Worm (Caenorhabditis elegans) whole organism, dauer: ENCODE data around the gene romo-1.

Experiments used
- unc-62 ChIP-seq: sonication (generic microtip); optimal IDR thresholded peaks from 2 replicates; lab custom pipeline; 2017; ENCODE audit warnings: missing biosample characterization, missing genetic modification reagents, missing genetic modification characterization

romo-1 gene

DNA sequence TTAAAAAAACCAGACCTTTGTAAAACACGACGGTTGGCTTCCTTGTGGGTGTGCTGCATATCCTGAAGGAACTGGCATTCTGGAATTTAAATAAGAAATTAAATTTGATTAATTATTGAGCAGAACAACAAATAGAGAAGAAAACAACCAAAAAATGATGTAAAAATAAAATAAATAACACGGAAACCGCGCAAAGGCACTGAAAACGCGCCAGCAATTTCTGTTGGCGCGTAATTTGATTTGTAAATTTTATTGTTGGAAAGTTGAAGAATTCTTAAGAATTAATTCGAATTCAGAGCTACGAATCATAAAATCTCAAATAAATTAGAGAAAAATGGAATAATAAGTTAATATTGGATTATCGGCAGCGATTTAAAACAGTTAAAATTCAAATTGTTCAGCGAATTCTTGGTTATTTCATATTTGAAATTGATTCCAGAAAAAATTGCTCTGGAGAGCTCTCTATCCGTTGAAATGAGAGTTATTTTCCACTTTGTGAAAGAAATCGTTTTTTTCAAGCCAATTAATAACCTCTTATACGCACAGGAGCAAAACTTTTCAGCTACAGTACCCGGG is at the start of gene romo-1:
TSS of gene romo-1 (minus strand) at position 79 of the 576 bp plus-strand sequence.
- TF ChIP-seq unc-62 (GFP tag; lab: Kevin White, UChicago) = no peak

DNA sequence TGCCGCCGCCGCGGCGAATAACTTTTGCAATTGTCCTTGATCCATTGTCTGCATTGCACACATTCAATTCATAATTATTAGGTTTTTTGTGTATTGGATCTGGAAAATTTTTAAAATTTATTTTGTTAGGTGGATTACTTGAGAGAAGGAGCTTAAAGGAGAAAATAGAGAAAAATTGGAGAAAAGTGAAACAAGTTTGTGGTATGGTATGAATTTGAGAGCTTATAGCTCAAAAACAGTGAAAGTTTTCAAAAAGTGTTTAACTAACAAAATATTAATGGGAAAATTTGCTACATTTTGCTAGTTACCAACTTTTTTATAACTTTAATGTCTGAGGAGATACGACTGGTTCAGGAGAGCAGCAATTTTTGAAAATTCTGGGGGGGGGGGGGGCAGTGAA is 48.0 kb upstream of the romo-1 start, which contains the start of gene ztf-22:
TSS of gene ztf-22 (minus strand) at position 101 of the 400 bp plus-strand sequence.
- no peak for TF ChIP-seq unc-62 (GFP tag; lab: Kevin White, UChicago)

DNA sequence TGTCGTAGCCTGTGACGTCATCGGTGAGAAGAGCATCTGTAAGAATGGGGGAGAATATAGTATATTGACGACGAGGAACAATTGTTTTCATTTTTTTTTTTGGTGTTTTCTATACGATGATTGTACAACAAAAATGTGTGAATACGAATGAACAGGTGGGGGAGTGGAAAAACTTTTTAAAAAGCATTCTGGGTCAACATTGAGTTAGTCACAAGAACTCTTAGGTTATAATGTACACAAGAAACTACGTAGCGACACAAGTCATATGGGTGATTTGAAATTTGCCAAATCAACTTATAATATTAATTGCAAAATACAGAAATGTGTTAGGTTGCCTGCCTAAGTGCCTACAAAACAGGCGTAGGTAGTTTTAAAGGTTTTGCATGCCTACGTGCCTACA is 46.4 kb upstream of the romo-1 start:
- TF ChIP-seq unc-62 (GFP tag; lab: Kevin White, UChicago) = no peak

DNA sequence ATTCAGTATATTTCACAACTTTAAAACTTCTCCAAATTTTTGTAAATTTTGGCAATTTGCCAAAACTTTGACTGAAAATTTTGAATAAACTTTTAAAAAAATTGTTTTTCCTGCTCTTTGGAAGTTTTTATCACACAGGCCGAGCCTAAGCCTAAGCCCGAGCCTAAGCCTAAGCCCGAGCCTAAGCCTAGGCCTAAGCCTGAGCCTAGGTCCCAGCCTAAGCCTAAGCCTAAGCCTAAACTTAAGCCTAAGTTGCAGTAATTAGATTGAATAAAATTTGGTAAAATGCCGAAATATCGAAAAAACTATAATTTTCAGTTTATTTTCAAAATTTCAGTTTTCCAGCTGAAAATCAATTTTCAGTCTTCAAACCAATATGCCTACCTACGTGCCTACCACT is 45.8 kb upstream of the romo-1 start:
- no peak for TF ChIP-seq unc-62 (GFP tag; lab: Kevin White, UChicago)

DNA sequence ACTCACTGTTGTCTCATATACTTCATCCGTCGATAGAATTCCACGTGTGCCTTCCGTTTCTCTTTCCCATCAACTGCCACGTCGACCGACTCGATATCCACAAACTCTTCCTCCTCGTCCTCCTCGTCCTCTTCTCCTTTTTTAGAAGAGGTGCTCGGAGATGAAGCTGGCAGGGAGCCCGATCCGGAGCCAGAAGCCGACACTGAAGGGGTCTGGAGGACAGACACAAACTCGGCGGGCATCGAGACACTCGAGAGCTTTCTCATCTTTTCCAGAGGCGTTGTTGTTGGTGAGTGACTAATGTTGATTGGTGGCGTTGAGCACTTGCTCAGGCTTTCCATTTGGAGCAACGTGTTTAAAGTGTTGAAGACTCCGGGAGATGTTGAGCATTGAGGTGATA is 44.9 kb upstream of the romo-1 start:
- TF ChIP-seq unc-62 (GFP tag; lab: Kevin White, UChicago) = no peak

DNA sequence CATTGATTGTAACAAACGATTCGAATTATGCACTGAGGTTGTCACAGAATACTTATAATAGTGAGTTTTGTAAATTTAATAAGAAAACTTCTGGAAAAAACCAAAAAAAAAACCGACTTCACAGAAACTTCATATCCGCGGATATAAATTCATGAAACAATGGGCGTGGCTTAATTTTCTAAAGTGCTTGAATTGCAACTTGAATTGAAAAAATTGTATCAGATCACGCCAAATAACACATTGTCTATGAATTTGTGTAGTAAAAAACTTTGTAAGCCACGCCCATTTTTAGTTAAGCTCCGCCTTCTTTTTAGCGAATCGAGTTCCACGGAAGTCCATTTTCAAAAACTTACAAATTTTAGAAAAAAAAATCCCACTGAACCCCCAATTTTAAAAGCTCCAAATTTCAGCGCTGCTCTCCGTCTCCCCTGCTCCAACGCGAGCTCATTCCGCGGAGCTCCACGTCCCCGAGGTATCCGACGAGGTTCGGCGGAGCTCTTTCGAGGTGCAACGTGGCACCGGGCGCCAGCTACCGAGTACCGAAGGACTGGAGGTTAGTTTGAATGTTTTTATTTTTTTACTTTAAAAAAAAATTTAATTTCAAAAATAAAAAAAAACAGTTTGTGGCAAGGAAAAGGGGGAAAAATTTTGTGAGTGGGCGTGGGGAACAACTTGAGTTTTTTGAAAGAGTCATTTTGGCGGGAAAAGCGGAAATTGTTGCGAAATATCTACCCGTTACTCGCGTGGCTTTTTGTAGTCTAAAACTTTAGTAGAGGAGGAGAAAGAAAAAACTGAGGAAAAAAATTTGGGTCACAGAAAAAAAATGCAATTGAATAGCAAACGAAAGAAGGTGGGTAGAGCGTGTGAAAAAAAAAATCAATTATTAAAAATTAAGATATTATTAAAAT is 41.8 kb upstream of the romo-1 start:
- no peak for TF ChIP-seq unc-62 (GFP tag; lab: Kevin White, UChicago)

DNA sequence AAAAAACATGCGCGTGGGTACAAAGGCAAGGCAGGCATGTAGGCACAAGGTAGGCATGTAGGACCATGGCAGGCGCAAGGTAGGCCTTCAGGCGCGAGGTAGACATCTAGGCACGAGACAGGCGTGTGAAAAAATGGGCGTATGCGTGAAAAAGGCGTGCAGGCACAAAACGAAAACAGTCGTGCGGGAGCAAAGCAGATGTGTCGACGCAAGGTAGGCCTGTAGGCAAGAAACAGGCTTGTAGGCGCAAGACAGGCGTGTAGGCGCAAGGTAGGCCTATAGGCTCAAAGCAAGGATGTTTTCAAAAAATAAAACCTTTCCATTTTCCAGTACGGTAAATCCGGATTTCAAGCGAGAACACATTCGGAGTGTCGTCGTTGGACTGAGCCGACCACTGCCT is 41.0 kb upstream of the romo-1 start:
- TF ChIP-seq unc-62 (GFP tag; lab: Kevin White, UChicago) = no peak

DNA sequence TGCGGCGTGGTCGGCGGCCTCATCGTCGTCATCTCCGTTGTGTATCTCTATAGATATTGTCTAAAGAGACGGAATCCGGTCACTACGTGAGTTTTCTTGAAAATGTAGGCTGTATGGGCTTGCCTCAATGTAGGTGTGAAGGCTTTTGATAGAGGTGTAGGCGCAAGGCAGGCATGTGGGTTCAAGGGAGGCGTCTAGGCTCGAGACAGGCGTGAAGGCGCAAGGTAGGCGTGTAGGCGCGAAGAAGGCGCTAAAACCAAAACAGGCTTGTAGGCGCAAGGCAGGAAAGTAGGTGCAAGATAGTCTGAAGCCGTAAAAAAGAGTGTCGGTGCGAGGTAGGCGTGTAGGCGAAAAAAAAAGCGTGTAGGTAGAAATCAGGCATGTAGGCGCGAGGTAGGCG is 40.5 kb upstream of the romo-1 start:
- TF ChIP-seq unc-62 (GFP tag; lab: Kevin White, UChicago) = no peak

DNA sequence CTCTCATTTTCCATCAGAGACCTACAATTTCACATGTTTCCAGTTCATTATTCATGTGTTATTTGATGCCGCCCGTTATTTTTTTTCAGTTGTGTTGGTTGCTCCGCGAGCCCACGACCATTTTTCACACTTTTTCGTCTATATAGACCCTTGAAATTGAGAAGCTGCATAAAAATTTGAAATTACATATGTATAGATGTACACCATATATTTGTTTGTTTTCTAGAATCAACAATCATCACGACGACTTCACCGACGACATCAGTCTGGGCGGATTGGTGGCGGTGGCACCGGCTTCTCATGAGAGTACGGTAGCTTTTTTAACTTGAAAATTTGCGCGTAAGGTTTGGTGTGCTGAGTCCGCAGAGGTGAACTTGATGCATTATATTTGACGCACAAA is 33.1 kb upstream of the romo-1 start, which contains the start of gene Y48C3A.5:
TSS of gene Y48C3A.5 (plus strand) at position 301 of the 400 bp plus-strand sequence.
- no peak for TF ChIP-seq unc-62 (GFP tag; lab: Kevin White, UChicago)

DNA sequence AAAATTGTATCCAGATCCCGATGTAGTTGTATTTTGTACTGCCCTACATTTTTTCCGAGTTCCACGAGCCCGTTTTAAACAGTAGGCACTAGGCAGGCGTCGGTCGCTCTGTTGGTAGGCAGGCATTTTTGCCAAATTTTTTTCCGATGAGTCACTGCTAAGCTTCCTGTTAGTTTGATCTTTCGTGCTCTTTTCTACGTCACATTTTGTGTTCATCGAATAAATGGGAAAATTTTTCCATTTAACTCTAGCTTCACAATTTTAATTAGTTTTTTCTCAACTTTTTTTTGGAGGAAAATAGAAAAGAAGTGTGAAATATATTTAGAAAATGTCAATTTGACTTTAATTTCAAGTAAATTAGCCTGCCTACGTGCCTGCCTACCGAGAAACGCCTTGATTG is 29.6 kb upstream of the romo-1 start:
- no peak for TF ChIP-seq unc-62 (GFP tag; lab: Kevin White, UChicago)

DNA sequence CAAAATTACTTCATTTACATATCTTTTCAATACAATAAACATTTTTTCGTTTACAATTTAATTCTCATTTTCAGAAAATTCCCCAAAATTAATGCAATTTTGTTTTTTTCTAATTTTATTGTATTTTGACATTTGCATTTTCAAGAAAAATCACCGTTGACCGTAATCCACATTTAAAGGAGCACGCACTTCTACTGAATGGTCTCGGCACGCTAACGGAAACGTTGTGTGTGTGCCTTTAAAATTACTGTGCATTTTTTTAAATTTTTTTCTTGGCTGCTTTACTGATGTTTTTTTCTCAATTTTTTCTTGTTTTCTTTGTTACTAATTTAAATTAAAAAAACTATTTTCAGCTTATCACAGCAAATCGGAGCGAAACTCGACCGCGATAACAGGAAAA is 22.8 kb upstream of the romo-1 start:
- TF ChIP-seq unc-62 (GFP tag; lab: Kevin White, UChicago) = no peak

DNA sequence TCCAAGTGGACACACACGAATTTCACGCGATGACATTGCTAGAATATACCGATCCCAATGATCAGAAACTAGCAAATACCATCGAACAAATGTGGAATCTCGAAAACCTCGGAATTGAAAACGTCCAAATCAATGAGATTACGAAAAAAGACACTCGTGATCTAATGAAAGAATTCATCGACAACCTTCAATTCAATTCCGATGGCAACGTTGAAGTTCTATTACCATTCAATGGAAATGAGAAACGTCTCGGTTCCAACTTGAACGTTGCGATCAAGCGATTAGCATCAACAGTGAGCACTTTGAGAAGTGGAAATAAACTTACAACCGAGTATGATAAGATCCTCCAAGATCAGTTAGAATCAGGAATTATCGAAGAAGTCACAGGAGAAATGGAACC is 17.6 kb upstream of the romo-1 start:
- no peak for TF ChIP-seq unc-62 (GFP tag; lab: Kevin White, UChicago)

DNA sequence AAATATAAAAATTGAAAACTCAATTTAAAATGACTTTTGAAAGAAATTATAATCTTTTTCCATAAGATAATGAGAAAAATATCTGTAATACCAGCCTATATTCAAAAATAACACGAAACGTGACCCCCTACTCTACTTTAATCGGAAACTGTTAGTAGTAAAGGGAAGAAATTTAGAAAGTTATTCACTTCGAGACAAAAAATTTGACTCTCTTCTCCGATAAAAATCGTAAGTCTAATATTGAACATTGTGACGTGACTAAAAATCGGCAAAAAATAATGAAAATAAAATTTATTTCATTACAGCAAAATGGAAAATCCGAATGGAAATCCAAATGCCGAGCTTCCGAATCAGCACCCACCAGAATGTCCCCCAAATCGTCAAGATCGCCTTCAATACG is 11.2 kb upstream of the romo-1 start, which contains the start of gene F15D4.6:
TSS of gene F15D4.6 (plus strand) at position 301 of the 400 bp plus-strand sequence.
- TF ChIP-seq unc-62 (GFP tag; lab: Kevin White, UChicago) = no peak

DNA sequence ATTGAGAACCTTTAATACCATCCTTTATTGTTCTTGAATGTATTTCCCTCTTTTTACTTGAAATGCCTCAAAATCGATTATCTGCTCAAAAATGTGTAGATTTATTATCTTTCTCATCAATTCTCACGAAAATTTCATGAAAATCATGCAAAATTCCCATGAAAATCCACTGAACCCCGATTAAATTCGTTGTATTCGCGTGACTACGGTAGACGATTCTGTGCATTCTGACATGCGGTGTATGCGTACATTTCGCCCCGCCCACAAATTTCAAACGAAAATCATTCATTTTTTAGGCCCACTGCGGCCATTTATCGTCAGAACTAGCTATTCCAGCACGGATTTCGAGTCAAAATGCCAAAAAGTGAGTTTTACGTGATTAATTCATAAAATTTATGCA is 7.4 kb upstream of the romo-1 start, which contains the start of gene F15D4.5:
TSS of gene F15D4.5 (plus strand) at position 301 of the 400 bp plus-strand sequence.
- TF ChIP-seq unc-62 (GFP tag; lab: Kevin White, UChicago) = no peak

DNA sequence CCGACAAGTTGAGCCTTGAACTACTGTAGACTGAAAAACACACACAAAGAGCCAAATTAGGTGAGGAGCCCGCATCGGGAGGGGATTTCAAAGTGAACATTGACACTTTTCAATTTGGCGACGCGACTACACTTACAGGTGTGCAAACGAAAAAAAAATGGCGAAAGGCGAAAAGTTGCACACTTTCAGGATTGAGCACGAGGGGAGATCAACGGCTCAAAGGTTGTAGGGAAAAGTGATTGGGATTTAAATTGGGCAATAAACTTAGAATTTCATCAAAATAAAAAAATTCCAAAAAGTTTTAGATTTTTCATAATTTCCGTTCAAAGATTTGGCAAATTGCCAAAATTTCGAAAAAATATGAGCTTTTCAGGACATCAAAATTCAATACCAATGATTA is 5.3 kb upstream of the romo-1 start, which contains the start of gene F15D4.4:
TSS of gene F15D4.4 (minus strand) at position 101 of the 400 bp plus-strand sequence.
- TF ChIP-seq unc-62 (GFP tag; lab: Kevin White, UChicago) = no peak

DNA sequence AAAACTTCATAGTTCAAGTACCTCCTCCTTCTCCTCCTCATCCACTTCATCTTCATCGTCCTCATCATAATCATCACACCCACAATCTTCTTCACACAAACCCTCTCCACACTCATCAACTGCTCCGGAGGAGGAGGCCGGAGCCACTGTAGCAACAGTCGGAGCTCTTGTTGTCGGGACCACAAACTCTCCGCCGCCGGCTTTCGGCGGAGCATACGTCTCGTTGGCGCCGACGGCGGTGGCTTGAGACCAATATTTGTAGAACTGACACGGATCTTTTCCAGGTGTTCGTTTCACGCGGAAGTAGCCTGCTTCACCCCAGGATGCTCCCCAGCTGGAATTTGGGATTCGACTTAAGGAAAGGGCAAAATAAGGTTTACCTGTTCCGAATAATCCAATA is 1.9 kb upstream of the romo-1 start:
- TF ChIP-seq unc-62 (GFP tag; lab: Kevin White, UChicago) = no peak
